Worm (Caenorhabditis elegans) whole organism, midembryonic: ENCODE measurements around the gene nhr-6.

ENCODE experiments used
- T22C8.4 ChIP-seq: fragments of 200-800 bp; sonication (Bioruptor generic); IDR thresholded peaks from 2 replicates; pipeline ENCODE4 v1.3.6; 2022; ENCODE audit warnings: missing genetic modification characterization, missing compliant biosample characterization
- cog-1 ChIP-seq: sonication (generic microtip); optimal IDR thresholded peaks from 2 replicates; lab custom pipeline; 2016; ENCODE audit warnings: missing genetic modification characterization, missing compliant biosample characterization
- flt-1 ChIP-seq: fragments of 200-800 bp; sonication (Bioruptor generic); IDR thresholded peaks from 2 replicates; pipeline ENCODE4 v1.3.6; 2022; ENCODE audit warnings: missing genetic modification characterization, missing compliant biosample characterization
- klf-2 ChIP-seq: fragments of 200-800 bp; sonication (Bioruptor generic); conservative IDR thresholded peaks from 2 replicates; pipeline ENCODE4 v1.3.6; 2022; ENCODE audit warnings: missing genetic modification reagents, missing genetic modification characterization, missing compliant biosample characterization
- med-1 ChIP-seq: sonication (generic microtip); optimal IDR thresholded peaks from 2 replicates; lab custom pipeline; 2017; ENCODE audit warnings: missing genetic modification characterization, mild to moderate bottlenecking, missing compliant biosample characterization, antibody characterized with exemption, missing genetic modification reagents; ENCODE audit not compliant: insufficient read depth
- ref-1 ChIP-seq: fragments of 200-800 bp; sonication (Bioruptor generic); conservative IDR thresholded peaks from 2 replicates; pipeline ENCODE4 v1.3.6; 2022; ENCODE audit warnings: missing genetic modification reagents, missing genetic modification characterization, missing compliant biosample characterization
- tab-1 ChIP-seq: fragments of 200-800 bp; sonication (Bioruptor generic); IDR thresholded peaks from 2 replicates; pipeline ENCODE4 v1.3.6; 2022; ENCODE audit warnings: missing genetic modification characterization, missing compliant biosample characterization
- ztf-23 ChIP-seq: fragments of 200-800 bp; sonication (Bioruptor generic); IDR thresholded peaks from 2 replicates; pipeline ENCODE4 v1.3.6; 2022; ENCODE audit warnings: missing genetic modification reagents, missing genetic modification characterization, missing compliant biosample characterization
- ztf-29 ChIP-seq: fragments of 200-800 bp; sonication (Bioruptor generic); IDR thresholded peaks from 2 replicates; pipeline ENCODE4 v1.3.6; 2022; ENCODE audit warnings: missing genetic modification reagents, missing genetic modification characterization, missing compliant biosample characterization

The nhr-6 gene

ce11 chrIII:3573281-3573680 lies at the start of gene nhr-6:
Gene nhr-6, plus strand, starts transcription at chrIII:3573581.
- TF ChIP-seq ref-1 (GFP tag; lab: Robert Waterston, UW) (no peak), ztf-29 (GFP tag; lab: Robert Waterston, UW) (no peak), cog-1 (tag; lab: Kevin White, UChicago) (no peak), ztf-23 (GFP tag; lab: Robert Waterston, UW) (no peak), tab-1 (GFP tag; lab: Robert Waterston, UW) (no peak), med-1 (GFP tag; lab: Kevin White, UChicago) (no peak), T22C8.4 (no peak), klf-2 (GFP tag; lab: Robert Waterston, UW) (no peak), flt-1 (no peak)

- TF ChIP-seq klf-2 (GFP tag; lab: Robert Waterston, UW) (no peak), ztf-29 (GFP tag; lab: Robert Waterston, UW) (no peak), T22C8.4 (no peak), cog-1 (tag; lab: Kevin White, UChicago) (no peak), tab-1 (GFP tag; lab: Robert Waterston, UW) (no peak), med-1 (GFP tag; lab: Kevin White, UChicago) (no peak), flt-1 (no peak), ref-1 (GFP tag; lab: Robert Waterston, UW) (no peak), ztf-23 (GFP tag; lab: Robert Waterston, UW) (no peak)
These were observed 45.0 kb upstream of the nhr-6 start, which contains the start of gene rpl-37 for ce11 chrIII:3528342-3528741. Gene rpl-37, plus strand, starts transcription at chrIII:3528642.

- TF ChIP-seq med-1 (GFP tag; lab: Kevin White, UChicago), result no peak
- no peak for TF ChIP-seq ref-1 (GFP tag; lab: Robert Waterston, UW)
- TF ChIP-seq klf-2 (GFP tag; lab: Robert Waterston, UW), result no peak
- TF ChIP-seq tab-1 (GFP tag; lab: Robert Waterston, UW), result no peak
- TF ChIP-seq T22C8.4, result no peak
- TF ChIP-seq ztf-29 (GFP tag; lab: Robert Waterston, UW), result no peak
- no peak for TF ChIP-seq ztf-23 (GFP tag; lab: Robert Waterston, UW)
- no peak for TF ChIP-seq flt-1
- TF ChIP-seq cog-1 (tag; lab: Kevin White, UChicago), result no peak
These were observed 43.6 kb upstream of the nhr-6 start, which contains the start of gene pitp-1 for ce11 chrIII:3529744-3530208. Gene pitp-1, minus strand, starts transcription at chrIII:3529794.

ce11 chrIII:3532035-3532434 lies 41.3 kb upstream of the nhr-6 start:
- TF ChIP-seq T22C8.4, result peak; percentile 18; the same call in 1 of the 2 replicates
- no peak for TF ChIP-seq ztf-29 (GFP tag; lab: Robert Waterston, UW)
- no peak for TF ChIP-seq tab-1 (GFP tag; lab: Robert Waterston, UW)
- no peak for TF ChIP-seq med-1 (GFP tag; lab: Kevin White, UChicago)
- TF ChIP-seq ztf-23 (GFP tag; lab: Robert Waterston, UW), result no peak
- TF ChIP-seq klf-2 (GFP tag; lab: Robert Waterston, UW), result no peak
- TF ChIP-seq ref-1 (GFP tag; lab: Robert Waterston, UW), result no peak
- TF ChIP-seq flt-1, result 0 out of 2 replicates have a peak, but pooled peaks have one; percentile 50
- TF ChIP-seq cog-1 (tag; lab: Kevin White, UChicago), result peak; percentile 18

ce11 chrIII:3534185-3534584 lies 39.2 kb upstream of the nhr-6 start:
- TF ChIP-seq med-1 (GFP tag; lab: Kevin White, UChicago) (no peak), flt-1 (no peak), klf-2 (GFP tag; lab: Robert Waterston, UW) (no peak), ztf-23 (GFP tag; lab: Robert Waterston, UW) (no peak), T22C8.4 (no peak), cog-1 (tag; lab: Kevin White, UChicago) (no peak), ztf-29 (GFP tag; lab: Robert Waterston, UW) (no peak), ref-1 (GFP tag; lab: Robert Waterston, UW) (no peak), tab-1 (GFP tag; lab: Robert Waterston, UW) (no peak)

- no peak for TF ChIP-seq tab-1 (GFP tag; lab: Robert Waterston, UW)
- TF ChIP-seq flt-1, result 0 out of 2 replicates have a peak, but pooled peaks have one; percentile 6
- no peak for TF ChIP-seq ref-1 (GFP tag; lab: Robert Waterston, UW)
These were observed 36.0 kb upstream of the nhr-6 start, which contains the start of gene cfap-20 for ce11 chrIII:3537401-3537800. Gene cfap-20, minus strand, starts transcription at chrIII:3537501.

ce11 chrIII:3539499-3539898 lies 33.9 kb upstream of the nhr-6 start:
- TF ChIP-seq flt-1 (no peak), T22C8.4 (no peak), med-1 (GFP tag; lab: Kevin White, UChicago) (no peak), cog-1 (tag; lab: Kevin White, UChicago) (no peak), tab-1 (GFP tag; lab: Robert Waterston, UW) (no peak), ztf-23 (GFP tag; lab: Robert Waterston, UW) (no peak)

- no peak for TF ChIP-seq tab-1 (GFP tag; lab: Robert Waterston, UW)
- no peak for TF ChIP-seq klf-2 (GFP tag; lab: Robert Waterston, UW)
- TF ChIP-seq ref-1 (GFP tag; lab: Robert Waterston, UW), result no peak
- 0 out of 2 replicates have a peak, but pooled peaks have one; percentile 24 for TF ChIP-seq ztf-29 (GFP tag; lab: Robert Waterston, UW)
These were observed 33.0 kb upstream of the nhr-6 start for ce11 chrIII:3540424-3540823.

- TF ChIP-seq med-1 (GFP tag; lab: Kevin White, UChicago), result no peak
- no peak for TF ChIP-seq ztf-23 (GFP tag; lab: Robert Waterston, UW)
- no peak for TF ChIP-seq ztf-29 (GFP tag; lab: Robert Waterston, UW)
- no peak for TF ChIP-seq tab-1 (GFP tag; lab: Robert Waterston, UW)
- TF ChIP-seq ref-1 (GFP tag; lab: Robert Waterston, UW), result no peak
- no peak for TF ChIP-seq flt-1
- no peak for TF ChIP-seq T22C8.4
- no peak for TF ChIP-seq cog-1 (tag; lab: Kevin White, UChicago)
- TF ChIP-seq klf-2 (GFP tag; lab: Robert Waterston, UW), result no peak
These were observed 32.3 kb upstream of the nhr-6 start for ce11 chrIII:3541093-3541492.
